Worm (Caenorhabditis elegans): ENCODE data around the gene mrp-6.

mrp-6 gene

DNA sequence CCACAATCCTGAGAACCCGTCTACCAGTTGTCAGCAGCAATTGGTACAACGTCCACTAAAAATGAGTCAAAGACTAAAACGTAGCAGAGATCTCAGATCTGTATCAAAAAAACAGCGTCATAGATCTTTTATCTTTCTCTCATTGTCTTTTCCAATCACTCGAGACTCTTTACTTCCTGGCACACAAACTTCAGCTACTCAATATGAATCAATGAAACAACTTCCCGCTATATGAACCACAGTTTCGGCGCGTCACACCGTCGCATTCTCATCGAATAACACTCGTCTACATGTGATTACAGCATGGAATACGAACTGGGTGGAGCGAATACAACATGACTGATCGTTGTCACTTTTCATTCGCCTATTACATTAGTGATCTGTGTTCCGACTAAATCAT lies 54.3 kb downstream of the mrp-6 start:
- TF ChIP-seq unc-62 (GFP tag; optimal IDR thresholded peaks at IDR 0.05): no peak

DNA sequence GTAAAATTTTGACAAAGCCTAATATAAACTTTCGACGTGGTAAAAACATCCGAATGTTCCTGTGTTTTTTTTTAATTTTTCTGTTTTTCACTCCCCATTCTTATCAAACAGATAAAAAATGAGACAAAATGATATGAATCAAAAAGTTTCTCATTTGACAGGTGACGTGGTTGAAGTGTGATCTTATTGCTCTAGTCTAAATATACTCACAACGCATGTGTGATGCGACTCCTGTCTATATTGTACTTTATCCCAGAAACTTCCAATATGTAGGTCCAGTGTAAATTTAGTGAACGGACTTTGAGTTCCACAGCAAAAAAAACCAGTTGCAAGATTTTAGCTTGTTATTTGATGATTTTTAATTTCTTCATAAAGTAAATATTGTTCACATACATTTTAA lies 55.2 kb downstream of the mrp-6 start:
- TF ChIP-seq unc-62 (GFP tag; optimal IDR thresholded peaks at IDR 0.05): no peak

DNA sequence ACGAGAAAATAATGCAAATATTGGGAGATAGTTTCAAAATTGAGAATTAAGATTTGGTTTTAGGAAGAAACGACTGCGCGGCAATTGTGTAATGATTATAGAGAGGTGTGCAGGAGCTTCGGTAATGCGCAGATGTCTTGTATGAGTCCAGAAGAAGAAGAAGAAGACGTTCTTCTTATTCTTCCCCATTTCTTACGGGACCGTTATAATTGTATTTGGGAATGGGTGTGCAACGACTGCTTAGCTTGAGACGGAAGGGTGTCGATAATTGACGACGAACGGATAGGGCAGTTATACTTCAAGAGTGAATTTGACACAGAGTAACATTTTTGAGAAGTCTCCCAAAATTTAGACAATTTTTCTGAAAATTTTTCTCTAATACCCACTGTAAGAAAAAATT lies 57.9 kb downstream of the mrp-6 start:
- no peak for TF ChIP-seq unc-62 (GFP tag; optimal IDR thresholded peaks at IDR 0.05)

Measured in whole organism, dauer.